Fruit fly (Drosophila melanogaster): Measurements from ENCODE around the gene CG11350.

The CG11350 gene

DNA sequence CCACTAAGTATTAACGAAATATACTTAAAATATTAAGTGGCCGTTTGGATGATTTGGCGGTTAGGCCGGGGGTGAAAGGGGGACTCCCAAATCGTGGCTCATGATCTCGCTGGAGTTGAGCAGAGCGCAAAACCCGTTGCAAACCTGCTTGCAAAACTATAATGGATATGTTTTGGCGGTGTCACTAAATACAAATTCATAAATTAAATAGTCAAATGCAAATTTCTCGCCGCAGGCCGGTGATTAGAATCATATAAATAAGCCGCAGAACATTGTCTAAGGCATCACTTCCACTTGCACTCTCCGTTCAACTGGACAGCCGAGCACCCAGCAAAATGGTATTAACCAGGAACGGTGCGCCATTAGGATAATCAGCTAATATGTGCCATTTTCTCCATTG lies at the start of gene CG11350:
TSS of gene CG11350 (plus strand) at position 301 of the 400 bp plus-strand sequence.
- TF ChIP-seq Jra (GFP tag; optimal IDR thresholded peaks at IDR 0.05) (no peak), Myc (optimal IDR thresholded peaks at IDR 0.05) (no peak), Abd-B (GFP tag; optimal IDR thresholded peaks at IDR 0.05) (no peak), CG32264 (GFP tag; optimal IDR thresholded peaks at IDR 0.05) (no peak), Hr83 (GFP tag; optimal IDR thresholded peaks at IDR 0.05; ENCODE audit: poor library complexity, severe bottlenecking) (no peak), pan (optimal IDR thresholded peaks at IDR 0.05) (no peak), woc (GFP tag; optimal IDR thresholded peaks at IDR 0.05) (no peak), Dif (GFP tag; optimal IDR thresholded peaks at IDR 0.05; ENCODE audit: partially characterized antibody) (no peak), Hr78 (GFP tag; optimal IDR thresholded peaks at IDR 0.05) (no peak), Sp1 (GFP tag; optimal IDR thresholded peaks at IDR 0.05) (no peak), psq (GFP tag; optimal IDR thresholded peaks at IDR 0.05) (no peak), CG9705 (GFP tag; optimal IDR thresholded peaks at IDR 0.05) (no peak), N (GFP tag; optimal IDR thresholded peaks at IDR 0.05) (no peak), Vsx2 (GFP tag; optimal IDR thresholded peaks at IDR 0.05; ENCODE audit: partially characterized antibody) (no peak), foxo (GFP tag; optimal IDR thresholded peaks at IDR 0.05) (no peak), Mio (GFP tag; optimal IDR thresholded peaks at IDR 0.05) (no peak), Hnf4 (GFP tag; optimal IDR thresholded peaks at IDR 0.05) (no peak), h (GFP tag; optimal IDR thresholded peaks at IDR 0.05) (no peak), HLH106 (tag; optimal IDR thresholded peaks at IDR 0.05) (no peak)

dm6 chr3L:4436421-4436820 lies 46.2 kb upstream of the CG11350 start, which contains the start of gene CG15021:
CG15021 (plus strand) TSS chr3L:4436721.
- TF ChIP-seq woc (GFP tag; optimal IDR thresholded peaks at IDR 0.05) (no peak), Abd-B (GFP tag; optimal IDR thresholded peaks at IDR 0.05) (no peak), Hr83 (GFP tag; optimal IDR thresholded peaks at IDR 0.05; ENCODE audit: poor library complexity, severe bottlenecking) (no peak), Hnf4 (GFP tag; optimal IDR thresholded peaks at IDR 0.05) (no peak), Vsx2 (GFP tag; optimal IDR thresholded peaks at IDR 0.05; ENCODE audit: partially characterized antibody) (no peak), usp (GFP tag; optimal IDR thresholded peaks at IDR 0.05) (no peak), Mio (GFP tag; optimal IDR thresholded peaks at IDR 0.05) (no peak), psq (GFP tag; optimal IDR thresholded peaks at IDR 0.05) (no peak), dsf (GFP tag; optimal IDR thresholded peaks at IDR 0.05; ENCODE audit: borderline replicate concordance) (no peak), lola (GFP tag; optimal IDR thresholded peaks at IDR 0.05) (no peak), Myc (optimal IDR thresholded peaks at IDR 0.05) (no peak), CrebA (GFP tag; optimal IDR thresholded peaks at IDR 0.05; ENCODE audit: borderline replicate concordance) (no peak), sv (GFP tag; optimal IDR thresholded peaks at IDR 0.05) (no peak), OdsH (GFP tag; optimal IDR thresholded peaks at IDR 0.05) (no peak), CG9705 (GFP tag; optimal IDR thresholded peaks at IDR 0.05) (no peak), N (GFP tag; optimal IDR thresholded peaks at IDR 0.05) (no peak), fru (GFP tag; optimal IDR thresholded peaks at IDR 0.05) (no peak), br (GFP tag; optimal IDR thresholded peaks at IDR 0.05) (no peak), Rel (GFP tag; optimal IDR thresholded peaks at IDR 0.05) (no peak), Rel (tag; optimal IDR thresholded peaks at IDR 0.05) (no peak), foxo (GFP tag; optimal IDR thresholded peaks at IDR 0.05) (no peak)

DNA sequence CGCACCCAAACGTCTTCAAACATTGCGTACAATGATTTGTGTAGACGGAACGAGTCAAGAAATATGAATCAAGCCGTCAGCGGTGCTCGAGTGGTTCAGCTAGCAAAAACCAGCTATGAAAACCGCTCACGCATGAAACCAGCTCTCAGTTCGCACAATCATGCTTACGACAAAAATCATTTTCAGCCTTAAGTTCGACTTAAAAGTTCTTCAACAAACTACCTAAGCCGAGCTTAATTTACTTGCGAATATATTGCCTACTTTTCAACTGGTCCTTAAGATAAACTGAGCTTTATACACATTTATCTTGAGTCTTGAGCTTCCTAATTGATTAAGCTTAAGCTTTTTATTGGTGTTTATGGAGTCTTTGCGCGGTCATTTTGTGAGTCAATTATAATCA lies 42.5 kb upstream of the CG11350 start:
- TF ChIP-seq Myc (optimal IDR thresholded peaks at IDR 0.05) (peak; percentile 51), lola (GFP tag; optimal IDR thresholded peaks at IDR 0.05) (no peak)

DNA sequence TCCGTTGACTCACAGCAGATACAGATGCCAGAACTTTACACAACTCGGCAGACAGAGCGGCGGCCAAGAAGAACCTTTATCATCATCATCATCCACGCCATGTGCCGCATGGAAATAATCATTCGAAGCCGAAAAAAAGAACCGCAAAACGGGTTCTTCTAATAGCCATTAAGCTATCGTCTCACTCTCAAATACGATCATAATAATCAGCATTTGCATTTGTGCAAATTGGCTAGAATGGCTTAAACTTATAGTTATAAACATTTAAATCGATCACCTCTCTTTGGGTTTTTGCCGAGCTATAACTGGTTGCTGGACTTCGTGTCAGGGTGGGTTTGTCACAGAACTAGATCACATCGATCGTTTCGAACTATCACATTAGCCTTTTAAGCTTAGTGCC lies 40.4 kb upstream of the CG11350 start:
- TF ChIP-seq h (GFP tag; optimal IDR thresholded peaks at IDR 0.05) (no peak), Hr78 (GFP tag; optimal IDR thresholded peaks at IDR 0.05) (no peak), usp (GFP tag; optimal IDR thresholded peaks at IDR 0.05) (no peak), Hr83 (GFP tag; optimal IDR thresholded peaks at IDR 0.05; ENCODE audit: poor library complexity, severe bottlenecking) (no peak), Jra (GFP tag; optimal IDR thresholded peaks at IDR 0.05) (no peak), dl (GFP tag; optimal IDR thresholded peaks at IDR 0.05; ENCODE audit: insufficient read depth in 1 of 2, partially characterized antibody in 2 of 2) (no peak), jim (GFP tag; optimal IDR thresholded peaks at IDR 0.05) (no peak), lola (GFP tag; optimal IDR thresholded peaks at IDR 0.05) (no peak), OdsH (GFP tag; optimal IDR thresholded peaks at IDR 0.05) (no peak), N (GFP tag; optimal IDR thresholded peaks at IDR 0.05) (no peak), CG32264 (GFP tag; optimal IDR thresholded peaks at IDR 0.05) (no peak), dsf (GFP tag; optimal IDR thresholded peaks at IDR 0.05; ENCODE audit: borderline replicate concordance) (no peak), CrebA (GFP tag; optimal IDR thresholded peaks at IDR 0.05; ENCODE audit: borderline replicate concordance) (no peak), sage (GFP tag; optimal IDR thresholded peaks at IDR 0.05) (no peak), ey (GFP tag; optimal IDR thresholded peaks at IDR 0.05) (no peak), GATAd (GFP tag; optimal IDR thresholded peaks at IDR 0.05) (no peak), Hnf4 (GFP tag; optimal IDR thresholded peaks at IDR 0.05) (no peak), Abd-B (GFP tag; optimal IDR thresholded peaks at IDR 0.05) (no peak), Myc (optimal IDR thresholded peaks at IDR 0.05) (no peak), Mio (GFP tag; optimal IDR thresholded peaks at IDR 0.05) (no peak)

Measured in whole organism, wandering third instar larva.